Fruit fly (Drosophila melanogaster) whole organism, embryonic: ENCODE data around the gene Tre1.

Source experiments
- CG11085 ChIP-seq: fragments of 200-800 bp; sonication (Bioruptor generic); IDR thresholded peaks from 2 replicates; pipeline ENCODE4 v1.3.6; 2022; ENCODE audit warnings: missing biosample characterization, missing genetic modification characterization
- CG16779 ChIP-seq: fragments of 200-800 bp; sonication (Bioruptor generic); IDR thresholded peaks from 2 replicates; pipeline ENCODE4 v1.3.6; 2022; ENCODE audit warnings: missing biosample characterization, missing genetic modification characterization
- CG17359 ChIP-seq: fragments of 200-800 bp; sonication (Bioruptor generic); optimal IDR thresholded peaks from 3 replicates; lab custom pipeline; 2018; ENCODE audit warnings: missing biosample characterization, mild to moderate bottlenecking, missing genetic modification characterization, moderate library complexity
- CG4404 ChIP-seq: fragments of 200-800 bp; sonication (Bioruptor generic); IDR thresholded peaks from 2 replicates; pipeline ENCODE4 v1.3.6; 2022; ENCODE audit warnings: missing biosample characterization, missing genetic modification characterization
- CG4730 ChIP-seq: fragments of 200-800 bp; sonication (Bioruptor generic); IDR thresholded peaks from 2 replicates; pipeline ENCODE4 v1.3.6; 2022; ENCODE audit warnings: missing biosample characterization, missing genetic modification characterization
- Taf1 ChIP-seq: fragments of 200-800 bp; sonication (Bioruptor generic); IDR thresholded peaks from 2 replicates; pipeline ENCODE4 v1.3.6; 2022; ENCODE audit warnings: missing biosample characterization, missing genetic modification characterization
- esg ChIP-seq: fragments of 200-800 bp; sonication (Bioruptor generic); conservative IDR thresholded peaks from 2 replicates; pipeline ENCODE4 v1.3.6; 2022; ENCODE audit warnings: missing biosample characterization, missing genetic modification characterization
- klu ChIP-seq: fragments of 200-800 bp; sonication (Bioruptor generic); IDR thresholded peaks from 2 replicates; pipeline ENCODE4 v1.3.6; 2022; ENCODE audit warnings: missing biosample characterization, missing genetic modification characterization

DNA sequence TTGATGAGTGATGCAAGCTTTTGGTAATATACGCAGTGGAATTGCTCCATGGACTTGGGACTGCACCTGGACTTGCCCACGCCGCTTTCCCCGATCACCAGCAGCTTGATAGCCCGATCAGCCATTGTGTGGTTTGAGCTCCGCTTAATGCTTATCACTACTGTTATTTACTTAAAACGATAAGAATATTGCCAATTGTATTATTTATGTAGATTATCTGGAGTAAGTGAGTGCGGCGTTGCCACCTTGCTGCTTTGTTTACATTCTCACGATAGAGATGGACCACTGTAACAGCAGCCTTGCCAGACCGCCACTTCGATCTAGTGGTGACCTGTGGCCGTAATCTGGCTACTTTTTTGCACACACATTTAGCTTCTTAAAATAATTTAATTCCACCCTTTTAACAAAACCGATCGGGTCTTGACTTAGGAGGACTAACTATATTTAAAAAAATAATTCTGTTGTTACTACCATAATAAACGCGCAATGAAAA, 8.2 kb downstream of the Tre1 start, which contains the start of gene Rab18:
- no peak for TF ChIP-seq CG16779 (GFP tag; lab: Robert Waterston, UW)
- no peak for TF ChIP-seq Taf1 (GFP tag; lab: Robert Waterston, UW)
- no peak for TF ChIP-seq CG17359 (tag; lab: Kevin White, UChicago)
- TF ChIP-seq CG11085 (GFP tag; lab: Robert Waterston, UW) = peak; percentile 23; the same call in 1 of the 2 replicates
- peak; percentile 20; the same call in 1 of the 2 replicates for TF ChIP-seq CG4404 (GFP tag; lab: Robert Waterston, UW)
- TF ChIP-seq CG4730 (GFP tag; lab: Robert Waterston, UW) = no peak
- TF ChIP-seq klu = no peak
- TF ChIP-seq esg (GFP tag; lab: Robert Waterston, UW) = no peak
